Fruit fly (Drosophila melanogaster) Kc167 (cell line): ENCODE data around the gene CG14881.

Experiments used
- Myc ChIP-seq: fragments of >200 bp; optimal IDR thresholded peaks from 2 replicates; lab custom pipeline; 2017; ENCODE audit warnings: missing external identifiers
- h ChIP-seq: fragments of >200 bp; optimal IDR thresholded peaks from 3 replicates; lab custom pipeline; 2018; ENCODE audit warnings: missing external identifiers
- psq ChIP-seq: fragments of >200 bp; optimal IDR thresholded peaks from 2 replicates; lab custom pipeline; 2017; ENCODE audit warnings: missing external identifiers

DNA sequence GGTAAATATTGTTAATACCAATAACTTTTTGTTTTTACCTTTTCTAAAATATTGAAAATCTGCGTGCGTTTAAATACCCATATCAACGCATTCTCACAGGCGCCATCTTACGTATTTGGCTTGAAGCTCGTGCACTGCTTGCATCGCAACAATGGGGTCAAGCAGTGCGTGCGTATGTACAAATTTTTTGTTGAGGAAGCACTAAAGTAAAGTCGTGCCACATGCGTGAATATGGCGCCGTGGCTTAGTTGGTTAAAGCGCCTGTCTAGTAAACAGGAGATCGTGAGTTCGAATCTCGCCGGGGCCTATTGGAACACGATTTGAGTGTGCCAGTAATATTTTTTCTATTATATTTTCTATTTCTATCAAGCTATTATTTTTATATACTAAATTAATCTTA lies 3.0 kb upstream of the CG14881 start:
- TF ChIP-seq psq (lab: Kevin White, UChicago): no peak
- no peak for TF ChIP-seq h
- TF ChIP-seq Myc (lab: Kevin White, UChicago): no peak
